Worm (Caenorhabditis elegans): ENCODE data around the gene rbm-34.

The rbm-34 gene

ce11 chrIV:12084178-12084577 lies 1.0 kb upstream of the rbm-34 start, which contains the start of gene repo-1:
TSS of gene repo-1 (plus strand) at chrIV:12084478.
- TF ChIP-seq ref-1 (GFP tag; conservative IDR thresholded peaks at IDR 0.05) (no peak), ztf-23 (GFP tag; IDR thresholded peaks at IDR 0.05) (no peak), ztf-29 (GFP tag; IDR thresholded peaks at IDR 0.05) (no peak), med-1 (GFP tag; optimal IDR thresholded peaks at IDR 0.05; ENCODE audit: insufficient read depth) (no peak), klf-2 (GFP tag; conservative IDR thresholded peaks at IDR 0.05) (no peak), tab-1 (GFP tag; IDR thresholded peaks at IDR 0.05) (no peak), T22C8.4 (GFP tag; IDR thresholded peaks at IDR 0.05) (no peak)

ce11 chrIV:12084587-12084986 lies 633 bp upstream of the rbm-34 start:
- no peak for TF ChIP-seq flt-1 (GFP tag; IDR thresholded peaks at IDR 0.05)
- TF ChIP-seq ztf-29 (GFP tag; IDR thresholded peaks at IDR 0.05) = no peak

- TF ChIP-seq tab-1 (GFP tag; IDR thresholded peaks at IDR 0.05) (peak; percentile 84), cog-1 (tag; optimal IDR thresholded peaks at IDR 0.05) (peak; percentile 37), med-1 (GFP tag; optimal IDR thresholded peaks at IDR 0.05; ENCODE audit: insufficient read depth) (peak; percentile 50), ztf-23 (GFP tag; IDR thresholded peaks at IDR 0.05) (peak; percentile 77), T22C8.4 (GFP tag; IDR thresholded peaks at IDR 0.05) (peak; percentile 57; the same call in 1 of the 2 replicates), flt-1 (GFP tag; IDR thresholded peaks at IDR 0.05) (peak; percentile 78), ztf-29 (GFP tag; IDR thresholded peaks at IDR 0.05) (peak; percentile 67), ref-1 (GFP tag; conservative IDR thresholded peaks at IDR 0.05) (peak; percentile 56; the same call in 1 of the 2 replicates), klf-2 (GFP tag; conservative IDR thresholded peaks at IDR 0.05) (peak; percentile 15; the same call in 1 of the 2 replicates)
Measured at ce11 chrIV:12086498-12086897, 1.3 kb downstream of the rbm-34 start.

ce11 chrIV:12088898-12089297 lies 3.7 kb downstream of the rbm-34 start:
- no peak for TF ChIP-seq tab-1 (GFP tag; IDR thresholded peaks at IDR 0.05)
- no peak for TF ChIP-seq med-1 (GFP tag; optimal IDR thresholded peaks at IDR 0.05; ENCODE audit: insufficient read depth)

- no peak for TF ChIP-seq ref-1 (GFP tag; conservative IDR thresholded peaks at IDR 0.05)
- no peak for TF ChIP-seq ztf-29 (GFP tag; IDR thresholded peaks at IDR 0.05)
- no peak for TF ChIP-seq ztf-23 (GFP tag; IDR thresholded peaks at IDR 0.05)
- no peak for TF ChIP-seq tab-1 (GFP tag; IDR thresholded peaks at IDR 0.05)
- no peak for TF ChIP-seq cog-1 (tag; optimal IDR thresholded peaks at IDR 0.05)
- no peak for TF ChIP-seq klf-2 (GFP tag; conservative IDR thresholded peaks at IDR 0.05)
- no peak for TF ChIP-seq med-1 (GFP tag; optimal IDR thresholded peaks at IDR 0.05; ENCODE audit: insufficient read depth)
- TF ChIP-seq T22C8.4 (GFP tag; IDR thresholded peaks at IDR 0.05) = no peak
- TF ChIP-seq flt-1 (GFP tag; IDR thresholded peaks at IDR 0.05) = no peak
Measured at ce11 chrIV:12089551-12089950, 4.3 kb downstream of the rbm-34 start, which contains the start of gene F11A10.6. TSS of gene F11A10.6 (minus strand) at chrIV:12089651.

- TF ChIP-seq klf-2 (GFP tag; conservative IDR thresholded peaks at IDR 0.05) (no peak), ztf-23 (GFP tag; IDR thresholded peaks at IDR 0.05) (no peak), cog-1 (tag; optimal IDR thresholded peaks at IDR 0.05) (no peak), ztf-29 (GFP tag; IDR thresholded peaks at IDR 0.05) (no peak), tab-1 (GFP tag; IDR thresholded peaks at IDR 0.05) (no peak), ref-1 (GFP tag; conservative IDR thresholded peaks at IDR 0.05) (no peak), flt-1 (GFP tag; IDR thresholded peaks at IDR 0.05) (no peak), T22C8.4 (GFP tag; IDR thresholded peaks at IDR 0.05) (no peak), med-1 (GFP tag; optimal IDR thresholded peaks at IDR 0.05; ENCODE audit: insufficient read depth) (no peak)
Measured at ce11 chrIV:12092113-12092512, 6.9 kb downstream of the rbm-34 start, which contains the start of gene mig-32. TSS of gene mig-32 (minus strand) at chrIV:12092213.

- TF ChIP-seq ztf-29 (GFP tag; IDR thresholded peaks at IDR 0.05) = no peak
- no peak for TF ChIP-seq ztf-23 (GFP tag; IDR thresholded peaks at IDR 0.05)
- TF ChIP-seq klf-2 (GFP tag; conservative IDR thresholded peaks at IDR 0.05) = no peak
- TF ChIP-seq T22C8.4 (GFP tag; IDR thresholded peaks at IDR 0.05) = no peak
- no peak for TF ChIP-seq cog-1 (tag; optimal IDR thresholded peaks at IDR 0.05)
- TF ChIP-seq tab-1 (GFP tag; IDR thresholded peaks at IDR 0.05) = no peak
- TF ChIP-seq flt-1 (GFP tag; IDR thresholded peaks at IDR 0.05) = no peak
- TF ChIP-seq ref-1 (GFP tag; conservative IDR thresholded peaks at IDR 0.05) = no peak
- no peak for TF ChIP-seq med-1 (GFP tag; optimal IDR thresholded peaks at IDR 0.05; ENCODE audit: insufficient read depth)
Measured at ce11 chrIV:12093384-12093783, 8.2 kb downstream of the rbm-34 start, which contains the start of gene cpsf-4. TSS of gene cpsf-4 (minus strand) at chrIV:12093445.

- peak; percentile 55; the same call in 1 of the 2 replicates for TF ChIP-seq T22C8.4 (GFP tag; IDR thresholded peaks at IDR 0.05)
- no peak for TF ChIP-seq flt-1 (GFP tag; IDR thresholded peaks at IDR 0.05)
Measured at ce11 chrIV:12093819-12094218, 8.6 kb downstream of the rbm-34 start, which contains the start of gene F11A10.5. TSS of gene F11A10.5 (plus strand) at chrIV:12094119.

ce11 chrIV:12096479-12096878 lies 11.3 kb downstream of the rbm-34 start, which contains the start of gene mon-2:
TSS of gene mon-2 (plus strand) at chrIV:12096779.
- TF ChIP-seq klf-2 (GFP tag; conservative IDR thresholded peaks at IDR 0.05) (no peak), ztf-23 (GFP tag; IDR thresholded peaks at IDR 0.05) (no peak), T22C8.4 (GFP tag; IDR thresholded peaks at IDR 0.05) (no peak), tab-1 (GFP tag; IDR thresholded peaks at IDR 0.05) (no peak), flt-1 (GFP tag; IDR thresholded peaks at IDR 0.05) (no peak), med-1 (GFP tag; optimal IDR thresholded peaks at IDR 0.05; ENCODE audit: insufficient read depth) (no peak), ztf-29 (GFP tag; IDR thresholded peaks at IDR 0.05) (no peak), ref-1 (GFP tag; conservative IDR thresholded peaks at IDR 0.05) (no peak), cog-1 (tag; optimal IDR thresholded peaks at IDR 0.05) (no peak)

ce11 chrIV:12105558-12105957 lies 20.3 kb downstream of the rbm-34 start, which contains the start of gene M18.3:
TSS of gene M18.3 (plus strand) at chrIV:12105858.
- TF ChIP-seq cog-1 (tag; optimal IDR thresholded peaks at IDR 0.05) = no peak
- TF ChIP-seq ztf-29 (GFP tag; IDR thresholded peaks at IDR 0.05) = no peak
- TF ChIP-seq ref-1 (GFP tag; conservative IDR thresholded peaks at IDR 0.05) = no peak
- TF ChIP-seq tab-1 (GFP tag; IDR thresholded peaks at IDR 0.05) = no peak
- no peak for TF ChIP-seq med-1 (GFP tag; optimal IDR thresholded peaks at IDR 0.05; ENCODE audit: insufficient read depth)
- no peak for TF ChIP-seq flt-1 (GFP tag; IDR thresholded peaks at IDR 0.05)
- TF ChIP-seq ztf-23 (GFP tag; IDR thresholded peaks at IDR 0.05) = no peak
- TF ChIP-seq T22C8.4 (GFP tag; IDR thresholded peaks at IDR 0.05) = no peak
- TF ChIP-seq klf-2 (GFP tag; conservative IDR thresholded peaks at IDR 0.05) = no peak

All from whole organism, midembryonic.